Worm (Caenorhabditis elegans): ENCODE results near the gene F10D2.10.

- TF ChIP-seq flt-1 (GFP tag; IDR thresholded peaks at IDR 0.05) (no peak), ama-1 (optimal IDR thresholded peaks at IDR 0.05) (no peak), F13C5.2 (tag; optimal IDR thresholded peaks at IDR 0.05) (no peak), ceh-36 (tag; optimal IDR thresholded peaks at IDR 0.05) (no peak), ets-7 (tag; optimal IDR thresholded peaks at IDR 0.05) (no peak), scrt-1 (GFP tag; IDR thresholded peaks at IDR 0.05) (no peak), ceh-13 (GFP tag; optimal IDR thresholded peaks at IDR 0.05) (no peak)
Observed at ce11 chrV:7129460-7129859, 26.5 kb downstream of the F10D2.10 start, which contains the start of gene T01C4.8.

All from whole organism, early embryonic.